Fruit fly (Drosophila melanogaster) whole organism, embryonic: ENCODE results near the gene CG32984.
A peak's percentile ranks its signal among the peaks of the same experiment; 100 is the strongest.

Experiments used
- Atf3 ChIP-seq: fragments of 200-800 bp; sonication (Bioruptor generic); optimal IDR thresholded peaks from 3 replicates; lab custom pipeline; 2016; ENCODE audit warnings: missing biosample characterization, missing genetic modification characterization
- Blimp-1 ChIP-seq: fragments of 200-800 bp; sonication (Bioruptor generic); optimal IDR thresholded peaks from 3 replicates; lab custom pipeline; 2018; ENCODE audit warnings: missing biosample characterization, missing genetic modification characterization, mild to moderate bottlenecking, moderate library complexity, missing genetic modification reagents
- CG11398 ChIP-seq: fragments of 200-800 bp; sonication (Bioruptor generic); optimal IDR thresholded peaks from 2 replicates; lab custom pipeline; 2016; ENCODE audit warnings: missing biosample characterization, missing genetic modification characterization
- CG11456 ChIP-seq: fragments of 200-800 bp; sonication (Bioruptor generic); IDR thresholded peaks from 3 replicates; pipeline ENCODE4 v1.3.6; 2022; ENCODE audit warnings: missing biosample characterization, missing genetic modification characterization
- CG12236 ChIP-seq: fragments of 200-800 bp; sonication (Bioruptor generic); optimal IDR thresholded peaks from 2 replicates; lab custom pipeline; 2016; ENCODE audit warnings: missing biosample characterization, missing genetic modification characterization
- CG13123 ChIP-seq: fragments of 200-800 bp; sonication (Bioruptor generic); optimal IDR thresholded peaks from 2 replicates; lab custom pipeline; 2016; ENCODE audit warnings: missing biosample characterization, missing genetic modification characterization
- CG14710 ChIP-seq: fragments of 200-800 bp; sonication (Bioruptor generic); optimal IDR thresholded peaks from 3 replicates; lab custom pipeline; 2019; ENCODE audit warnings: missing biosample characterization, mild to moderate bottlenecking, missing genetic modification characterization, moderate library complexity
- CG17802 ChIP-seq: fragments of 200-800 bp; sonication (Bioruptor generic); optimal IDR thresholded peaks from 2 replicates; lab custom pipeline; 2018; ENCODE audit warnings: missing biosample characterization, mild to moderate bottlenecking, missing genetic modification characterization, moderate library complexity
- CG2199 ChIP-seq: fragments of 200-800 bp; sonication (Bioruptor generic); IDR thresholded peaks from 3 replicates; pipeline ENCODE4 v1.3.6; 2022; ENCODE audit warnings: missing biosample characterization, missing genetic modification characterization
- CG2678 ChIP-seq: fragments of 200-800 bp; sonication (Bioruptor generic); optimal IDR thresholded peaks from 3 replicates; lab custom pipeline; 2019; ENCODE audit warnings: missing biosample characterization, mild to moderate bottlenecking, missing genetic modification characterization, moderate library complexity
- CG33557 ChIP-seq: fragments of 200-800 bp; sonication (Bioruptor generic); optimal IDR thresholded peaks from 2 replicates; lab custom pipeline; 2019; ENCODE audit warnings: missing biosample characterization, mild to moderate bottlenecking, missing genetic modification characterization, moderate library complexity
- CG6813 ChIP-seq: fragments of 200-800 bp; sonication (Bioruptor generic); optimal IDR thresholded peaks from 2 replicates; lab custom pipeline; 2017; ENCODE audit warnings: missing biosample characterization, missing genetic modification characterization, mild to moderate bottlenecking, moderate library complexity, missing genetic modification reagents
- CG7357 ChIP-seq: fragments of 200-800 bp; sonication (Bioruptor generic); IDR thresholded peaks from 3 replicates; pipeline ENCODE4 v1.3.6; 2022; ENCODE audit warnings: missing biosample characterization, missing genetic modification characterization
- CG7372 ChIP-seq: fragments of 200-800 bp; sonication (Bioruptor generic); IDR thresholded peaks from 2 replicates; pipeline ENCODE4 v1.3.6; 2022; ENCODE audit warnings: missing biosample characterization, missing genetic modification characterization
- CG9609 ChIP-seq: fragments of 200-800 bp; sonication (Bioruptor generic); optimal IDR thresholded peaks from 3 replicates; lab custom pipeline; 2016; ENCODE audit warnings: missing biosample characterization, missing genetic modification characterization
- Gug ChIP-seq: fragments of 200-800 bp; sonication (Bioruptor generic); IDR thresholded peaks from 4 replicates; pipeline ENCODE4 v1.3.6; 2022; ENCODE audit warnings: missing biosample characterization, missing genetic modification characterization
- H15 ChIP-seq: fragments of 200-800 bp; sonication (Bioruptor generic); IDR thresholded peaks from 3 replicates; pipeline ENCODE4 v1.3.6; 2022; ENCODE audit warnings: missing biosample characterization, missing genetic modification characterization
- Hr3 ChIP-seq: fragments of 200-800 bp; sonication (Bioruptor generic); optimal IDR thresholded peaks from 3 replicates; lab custom pipeline; 2016; ENCODE audit warnings: missing biosample characterization, missing genetic modification characterization
- Max ChIP-seq: fragments of 200-800 bp; sonication (Bioruptor generic); optimal IDR thresholded peaks from 2 replicates; lab custom pipeline; 2016; ENCODE audit warnings: missing biosample characterization, mild to moderate bottlenecking, missing genetic modification characterization
- Myb ChIP-seq: fragments of 200-800 bp; sonication (Bioruptor generic); optimal IDR thresholded peaks from 2 replicates; lab custom pipeline; 2016; ENCODE audit warnings: missing biosample characterization, missing genetic modification characterization
- Ravus ChIP-seq: fragments of 200-800 bp; sonication (Bioruptor generic); IDR thresholded peaks from 2 replicates; pipeline ENCODE4 v1.3.6; 2022; ENCODE audit warnings: missing biosample characterization, missing genetic modification characterization
- Sry-δ ChIP-seq: fragments of 200-800 bp; sonication (Bioruptor generic); optimal IDR thresholded peaks from 2 replicates; lab custom pipeline; 2016; ENCODE audit warnings: missing biosample characterization, missing genetic modification characterization
- TFAM ChIP-seq: fragments of 200-800 bp; sonication (Bioruptor generic); optimal IDR thresholded peaks from 2 replicates; lab custom pipeline; 2017; ENCODE audit warnings: missing biosample characterization, missing genetic modification characterization, inconsistent platforms
- Usf ChIP-seq: fragments of 200-800 bp; sonication (Bioruptor generic); optimal IDR thresholded peaks from 2 replicates; lab custom pipeline; 2017; ENCODE audit warnings: missing genotype, missing biosample characterization, missing genetic modification characterization
- Vsx1 ChIP-seq: fragments of 200-800 bp; sonication (Bioruptor generic); optimal IDR thresholded peaks from 2 replicates; lab custom pipeline; 2017; ENCODE audit warnings: missing biosample characterization, mild to moderate bottlenecking, missing genetic modification characterization, missing genetic modification reagents
- Xrp1 ChIP-seq: fragments of 200-800 bp; sonication (Bioruptor generic); IDR thresholded peaks from 2 replicates; pipeline ENCODE4 v1.3.6; 2022; ENCODE audit warnings: missing biosample characterization, missing genetic modification characterization
- abd-A ChIP-seq: fragments of 200-800 bp; sonication (Bioruptor generic); optimal IDR thresholded peaks from 3 replicates; lab custom pipeline; 2019; ENCODE audit warnings: missing biosample characterization, mild to moderate bottlenecking, missing genetic modification characterization, moderate library complexity
- amos ChIP-seq: fragments of 200-800 bp; sonication (Bioruptor generic); IDR thresholded peaks from 2 replicates; pipeline ENCODE4 v1.3.6; 2022; ENCODE audit warnings: missing biosample characterization, missing genetic modification characterization; ENCODE audit not compliant: partially characterized antibody
- aop ChIP-seq: fragments of 200-800 bp; sonication (Bioruptor generic); IDR thresholded peaks from 2 replicates; pipeline ENCODE4 v1.3.6; 2022; ENCODE audit warnings: missing biosample characterization, missing genetic modification characterization
- chif ChIP-seq, 2 experiments: fragments of 200-800 bp; sonication (Bioruptor generic); optimal IDR thresholded peaks; 3 replicates each; lab custom pipeline; 2016; ENCODE audit warnings: missing biosample characterization in 2 of 2, missing genetic modification characterization in 2 of 2
- crp ChIP-seq, 2 experiments: fragments of 200-800 bp; sonication (Bioruptor generic); optimal IDR thresholded peaks; 2 replicates in 1 of 2; 3 replicates in 1 of 2; lab custom pipeline; 2017; ENCODE audit warnings: missing biosample characterization in 2 of 2, missing genetic modification characterization in 2 of 2, mild to moderate bottlenecking in 1 of 2, moderate library complexity in 1 of 2
- ems ChIP-seq: fragments of 200-800 bp; sonication (Bioruptor generic); optimal IDR thresholded peaks from 3 replicates; lab custom pipeline; 2016; ENCODE audit warnings: missing biosample characterization, missing genetic modification characterization
- exex ChIP-seq: fragments of 200-800 bp; sonication (Bioruptor generic); optimal IDR thresholded peaks from 4 replicates; lab custom pipeline; 2018; ENCODE audit warnings: missing biosample characterization, mild to moderate bottlenecking, missing genetic modification characterization, moderate library complexity
- fd64A ChIP-seq: fragments of 200-800 bp; sonication (Bioruptor generic); optimal IDR thresholded peaks from 3 replicates; lab custom pipeline; 2018; ENCODE audit warnings: missing biosample characterization, mild to moderate bottlenecking, missing genetic modification characterization
- ftz-f1 ChIP-seq: fragments of 200-800 bp; sonication (Bioruptor generic); optimal IDR thresholded peaks from 2 replicates; lab custom pipeline; 2016; ENCODE audit warnings: missing biosample characterization, missing genetic modification characterization
- gcm ChIP-seq: fragments of 200-800 bp; sonication (Bioruptor generic); optimal IDR thresholded peaks from 2 replicates; lab custom pipeline; 2019; ENCODE audit warnings: missing biosample characterization, mild to moderate bottlenecking, missing genetic modification characterization, moderate library complexity
- grau ChIP-seq: fragments of 200-800 bp; optimal IDR thresholded peaks from 3 replicates; lab custom pipeline; 2019; ENCODE audit warnings: missing biosample characterization, mild to moderate bottlenecking, missing genetic modification characterization, moderate library complexity
- lab ChIP-seq: fragments of 200-800 bp; sonication (Bioruptor generic); optimal IDR thresholded peaks from 3 replicates; lab custom pipeline; 2017; ENCODE audit warnings: missing biosample characterization, missing genetic modification characterization, mild to moderate bottlenecking, moderate library complexity, missing genetic modification reagents
- maf-S ChIP-seq: fragments of 200-800 bp; sonication (Bioruptor generic); optimal IDR thresholded peaks from 2 replicates; lab custom pipeline; 2016; ENCODE audit warnings: missing biosample characterization, missing genetic modification characterization
- mld ChIP-seq: fragments of 200-800 bp; sonication (Bioruptor generic); IDR thresholded peaks from 3 replicates; pipeline ENCODE4 v1.3.6; 2022; ENCODE audit warnings: missing biosample characterization, missing genetic modification characterization; ENCODE audit not compliant: partially characterized antibody
- ranshi ChIP-seq: fragments of 200-800 bp; sonication (Bioruptor generic); IDR thresholded peaks from 2 replicates; pipeline ENCODE4 v1.3.6; 2022; ENCODE audit warnings: missing biosample characterization, missing genetic modification characterization
- repo ChIP-seq: fragments of 200-800 bp; sonication (Bioruptor generic); optimal IDR thresholded peaks from 2 replicates; lab custom pipeline; 2016; ENCODE audit warnings: missing biosample characterization, missing genetic modification characterization
- sisA ChIP-seq: fragments of 200-800 bp; sonication (Bioruptor generic); IDR thresholded peaks from 2 replicates; pipeline ENCODE4 v1.3.6; 2022; ENCODE audit warnings: missing biosample characterization, missing genetic modification characterization
- tgo ChIP-seq: fragments of 200-800 bp; sonication (Bioruptor generic); IDR thresholded peaks from 3 replicates; pipeline ENCODE4 v1.3.6; 2022; ENCODE audit warnings: missing biosample characterization, missing genetic modification characterization
- trh ChIP-seq: fragments of 200-800 bp; sonication (Bioruptor generic); optimal IDR thresholded peaks from 2 replicates; lab custom pipeline; 2016; ENCODE audit warnings: missing biosample characterization, missing genetic modification characterization
- twi ChIP-seq: fragments of 200-800 bp; optimal IDR thresholded peaks from 2 replicates; lab custom pipeline; 2019; ENCODE audit warnings: missing biosample characterization, mild to moderate bottlenecking, missing genetic modification characterization, moderate library complexity
- yki ChIP-seq: fragments of >200 bp; optimal IDR thresholded peaks from 3 replicates; lab custom pipeline; 2018
- zen2 ChIP-seq: fragments of 200-800 bp; sonication (Bioruptor generic); IDR thresholded peaks from 3 replicates; pipeline ENCODE4 v1.3.6; 2022; ENCODE audit warnings: missing biosample characterization, missing genetic modification characterization; ENCODE audit not compliant: partially characterized antibody

Gene CG32984

DNA sequence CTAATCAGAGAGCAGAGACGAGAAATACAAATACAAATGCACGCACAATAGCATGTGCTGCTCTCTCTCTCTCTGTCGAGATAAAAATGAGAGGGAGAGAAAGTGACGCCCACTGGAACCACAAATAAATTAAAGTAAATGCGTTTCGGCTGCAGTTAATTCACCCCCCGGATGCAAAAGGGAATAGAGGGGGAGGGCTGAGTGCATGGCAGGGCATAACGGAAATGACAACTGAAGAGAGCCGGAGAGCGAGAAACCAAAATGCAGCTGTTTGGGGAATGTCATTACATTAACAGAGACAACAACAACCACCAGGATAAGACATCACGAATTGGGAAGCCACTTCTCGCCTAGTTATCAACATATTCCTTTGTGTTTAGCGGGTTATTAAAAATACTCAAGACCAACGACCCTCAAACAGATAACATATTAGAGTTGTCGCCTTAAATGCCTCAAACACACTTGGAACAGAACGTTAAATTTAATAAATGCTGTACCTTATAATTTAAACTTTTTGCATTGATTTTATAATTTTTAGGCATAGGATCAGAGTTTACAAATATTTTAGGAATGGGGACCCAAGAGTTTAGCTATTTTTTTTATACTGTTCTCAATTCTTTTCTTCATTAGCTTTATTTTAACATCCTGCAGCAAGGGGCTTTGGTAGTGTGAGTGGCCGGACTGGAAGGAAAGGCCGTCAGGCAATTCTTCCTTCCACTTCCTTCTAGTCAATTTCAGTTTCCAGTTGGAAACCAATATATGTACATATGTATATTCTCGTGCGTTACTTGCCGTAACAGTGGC, 14.6 kb upstream of the CG32984 start (continued):
- TF ChIP-seq CG2199 (GFP tag; lab: Robert Waterston, UW) (peak; percentile 67; the same call in 1 of the 3 replicates), chif (GFP tag; optimal IDR thresholded peaks at IDR 0.05; lab: Kevin White, UChicago) (peak in 1 of 2 experiments; percentile 12), mld (GFP tag; lab: Robert Waterston, UW) (no peak), Atf3 (no peak), gcm (GFP tag; lab: Kevin White, UChicago) (peak; percentile 17), CG6813 (no peak), Blimp-1 (GFP tag; lab: Kevin White, UChicago) (peak; percentile 48), crp (GFP tag; optimal IDR thresholded peaks at IDR 0.05; lab: Kevin White, UChicago) (no peak), exex (tag; lab: Kevin White, UChicago) (no peak), aop (peak; percentile 81), lab (no peak), CG14710 (tag; lab: Kevin White, UChicago) (peak; percentile 11), fd64A (GFP tag; lab: Kevin White, UChicago) (peak; percentile 34), Gug (GFP tag; lab: Robert Waterston, UW) (no peak), yki (peak; percentile 54), Vsx1 (peak; percentile 39), CG7372 (GFP tag; lab: Robert Waterston, UW) (no peak), abd-A (tag; lab: Kevin White, UChicago) (no peak), CG12236 (GFP tag; lab: Kevin White, UChicago) (no peak)

DNA sequence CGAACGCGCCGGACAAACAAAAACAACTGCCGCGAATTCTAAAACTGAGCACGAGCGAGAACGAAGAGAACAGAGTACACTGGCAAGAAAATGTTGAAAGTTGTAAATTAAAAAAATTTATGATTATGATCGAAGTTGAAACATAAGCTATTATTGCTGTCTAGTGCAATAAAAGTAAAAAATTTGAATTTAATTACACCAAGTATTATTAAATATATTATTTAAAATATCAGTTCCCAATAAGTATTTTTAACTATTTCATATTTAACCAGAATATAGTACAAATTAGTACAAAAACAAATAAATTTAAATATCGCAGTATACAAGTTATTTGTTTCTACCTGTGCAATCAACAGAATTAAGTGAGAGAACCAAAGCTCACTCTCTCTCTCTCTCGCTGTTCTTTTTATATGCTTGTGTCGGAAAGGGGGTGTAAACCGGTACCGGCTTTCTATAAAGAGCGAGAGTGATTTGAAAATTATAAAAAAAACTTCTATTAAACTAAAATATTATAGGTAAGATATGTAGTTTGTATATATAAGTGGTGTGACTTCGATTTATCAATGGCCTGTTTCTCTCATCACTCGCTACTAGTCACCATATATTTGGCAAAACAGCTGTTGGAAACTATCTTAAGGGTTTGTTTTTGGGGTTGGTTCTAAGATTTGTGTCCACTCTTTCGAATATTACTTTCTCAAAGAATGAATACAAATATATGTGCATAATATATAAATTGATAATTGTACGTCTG, 13.4 kb upstream of the CG32984 start, which contains the start of gene C1GalTA:
Gene C1GalTA, minus strand, starts transcription at position 33 of the 751 bp plus-strand sequence.
- TF ChIP-seq TFAM (GFP tag; lab: Kevin White, UChicago) (peak; percentile 82), CG9609 (GFP tag; lab: Kevin White, UChicago) (peak; percentile 52), CG13123 (GFP tag; lab: Kevin White, UChicago) (peak; percentile 93), Sry-δ (no peak), twi (tag; lab: Kevin White, UChicago) (peak; percentile 98), sisA (GFP tag; lab: Robert Waterston, UW) (peak; percentile 86), repo (GFP tag; lab: Kevin White, UChicago) (no peak), CG11398 (peak; percentile 63), ems (GFP tag; lab: Kevin White, UChicago) (peak; percentile 64), CG2678 (tag; lab: Kevin White, UChicago) (peak; percentile 100), maf-S (GFP tag; lab: Kevin White, UChicago) (peak; percentile 21), Hr3 (GFP tag; lab: Kevin White, UChicago) (peak; percentile 97), CG33557 (GFP tag; lab: Kevin White, UChicago) (peak; percentile 99), ftz-f1 (GFP tag; lab: Kevin White, UChicago) (no peak), Usf (GFP tag; lab: Kevin White, UChicago) (peak; percentile 88), grau (tag; lab: Kevin White, UChicago) (peak; percentile 99), CG7357 (GFP tag; lab: Robert Waterston, UW) (peak; percentile 91), Max (peak; percentile 90), CG11456 (GFP tag; lab: Robert Waterston, UW) (no peak; the same call in 2 of the 3 replicates), ranshi (GFP tag; lab: Robert Waterston, UW) (peak; percentile 95), Ravus (GFP tag; lab: Robert Waterston, UW) (peak; percentile 86), Myb (GFP tag; lab: Kevin White, UChicago) (peak; percentile 38), Xrp1 (GFP tag; lab: Robert Waterston, UW) (peak; percentile 99), tgo (GFP tag; lab: Robert Waterston, UW) (peak; percentile 98), amos (GFP tag; lab: Robert Waterston, UW) (no peak), CG17802 (tag; lab: Kevin White, UChicago) (peak; percentile 77), trh (peak; percentile 91), zen2 (GFP tag; lab: Robert Waterston, UW) (no peak), H15 (GFP tag; lab: Robert Waterston, UW) (peak; percentile 89), Atf3 (no peak)
